Worm (Caenorhabditis elegans) whole organism, mixed stage, embryonic: ENCODE measurements around the gene K09H11.4.

Experiments used
- elt-3 ChIP-seq: fragments of 150-350 bp; optimal IDR thresholded peaks from 2 replicates; lab custom pipeline; 2014; ENCODE audit warnings: missing biosample characterization, missing genetic modification characterization
- lin-13 ChIP-seq: fragments of 150-350 bp; optimal IDR thresholded peaks from 2 replicates; lab custom pipeline; 2014; ENCODE audit warnings: missing biosample characterization, missing genetic modification characterization
- lsy-2 ChIP-seq: fragments of 150-350 bp; optimal IDR thresholded peaks from 2 replicates; lab custom pipeline; 2014; ENCODE audit warnings: missing biosample characterization, missing genetic modification characterization
- mab-5 ChIP-seq: fragments of 150-350 bp; optimal IDR thresholded peaks from 2 replicates; lab custom pipeline; 2014; ENCODE audit warnings: missing biosample characterization, missing genetic modification characterization
- nhr-76 ChIP-seq: sonication (generic microtip); optimal IDR thresholded peaks from 2 replicates; lab custom pipeline; 2017; ENCODE audit warnings: missing biosample characterization, missing genetic modification characterization
- unc-62 ChIP-seq: fragments of 150-350 bp; optimal IDR thresholded peaks from 2 replicates; lab custom pipeline; 2014; ENCODE audit warnings: missing biosample characterization, missing genetic modification reagents, missing genetic modification characterization
- ztf-11 ChIP-seq: fragments of 150-350 bp; optimal IDR thresholded peaks from 2 replicates; lab custom pipeline; 2014; ENCODE audit warnings: missing biosample characterization, missing genetic modification characterization

DNA sequence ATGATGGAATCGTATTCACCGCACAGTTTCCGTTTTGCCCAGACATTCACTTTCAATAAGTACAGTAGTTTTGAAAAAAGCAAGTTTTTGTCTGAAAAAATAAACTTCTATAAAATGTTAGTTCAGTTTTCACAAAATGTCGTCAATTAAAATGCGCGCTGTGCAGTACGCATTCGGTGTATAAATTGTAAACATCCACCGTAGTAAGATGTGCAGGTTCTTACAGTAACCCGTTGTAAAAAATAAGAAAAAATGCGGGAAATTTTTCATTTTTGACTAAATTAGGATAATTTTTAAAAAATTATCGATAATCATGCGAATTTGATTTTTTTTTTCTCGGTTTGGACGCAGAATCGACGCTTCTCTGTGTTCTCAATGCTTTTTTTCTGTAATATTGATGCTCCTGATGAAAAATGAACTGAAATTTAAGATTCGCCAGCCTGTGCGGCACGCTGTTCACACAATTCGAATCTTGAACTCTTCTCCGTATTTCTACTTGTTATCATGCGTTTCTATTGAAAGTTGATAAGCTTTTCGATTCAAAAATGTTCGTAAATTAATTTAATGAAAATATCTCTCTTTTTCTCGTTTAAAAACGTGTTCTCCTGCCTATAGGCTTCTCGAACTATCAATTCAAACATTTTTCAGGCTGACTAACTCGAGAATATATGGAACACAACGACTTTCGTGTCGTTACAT, 9.0 kb downstream of the K09H11.4 start, which contains the start of gene rga-3:
- no peak for TF ChIP-seq mab-5 (tag; lab: Kevin White, UChicago)
- no peak for TF ChIP-seq unc-62 (GFP tag; lab: Kevin White, UChicago)
- TF ChIP-seq lsy-2 (tag; lab: Kevin White, UChicago), result no peak
- TF ChIP-seq lin-13 (tag; lab: Kevin White, UChicago), result no peak
- TF ChIP-seq elt-3 (tag; lab: Kevin White, UChicago), result no peak
- TF ChIP-seq nhr-76, result no peak
- TF ChIP-seq ztf-11 (tag; lab: Kevin White, UChicago), result no peak
